Worm (Caenorhabditis elegans) whole organism, L3 larva: ENCODE results near the gene spig-7.

Experiments used
- ama-1 ChIP-seq: fragments of 150-350 bp; optimal IDR thresholded peaks from 2 replicates; lab custom pipeline; 2018
- ceh-28 ChIP-seq: fragments of 150-350 bp; optimal IDR thresholded peaks from 2 replicates; lab custom pipeline; 2014; ENCODE audit warnings: missing biosample characterization, missing genetic modification reagents, missing genetic modification characterization
- jun-1 ChIP-seq: fragments of 150-350 bp; optimal IDR thresholded peaks from 2 replicates; lab custom pipeline; 2014; ENCODE audit warnings: missing biosample characterization, missing genetic modification reagents, missing genetic modification characterization
- lin-15B ChIP-seq: fragments of 150-350 bp; optimal IDR thresholded peaks from 2 replicates; lab custom pipeline; 2014; ENCODE audit warnings: missing biosample characterization, missing genetic modification characterization
- mml-1 ChIP-seq: fragments of 150-350 bp; sonication (generic microtip); optimal IDR thresholded peaks from 3 replicates; lab custom pipeline; 2014; ENCODE audit warnings: missing biosample characterization, missing genetic modification characterization
- nfya-1 ChIP-seq: sonication (generic microtip); optimal IDR thresholded peaks from 2 replicates; lab custom pipeline; 2017; ENCODE audit warnings: missing genetic modification characterization, mild to moderate bottlenecking, missing compliant biosample characterization, antibody characterized with exemption, moderate library complexity; ENCODE audit not compliant: insufficient read depth
- nhr-11 ChIP-seq: fragments of 150-350 bp; optimal IDR thresholded peaks from 2 replicates; lab custom pipeline; 2014; ENCODE audit warnings: missing biosample characterization, missing genetic modification characterization
- nhr-28 ChIP-seq: fragments of 150-350 bp; optimal IDR thresholded peaks from 2 replicates; lab custom pipeline; 2014; ENCODE audit warnings: missing biosample characterization, missing genetic modification characterization
- nhr-76 ChIP-seq: fragments of 150-350 bp; sonication (generic microtip); optimal IDR thresholded peaks from 5 replicates; lab custom pipeline; 2014; ENCODE audit warnings: missing biosample characterization, missing genetic modification characterization
- pqm-1 ChIP-seq: fragments of 150-350 bp; optimal IDR thresholded peaks from 2 replicates; lab custom pipeline; 2017; ENCODE audit warnings: missing biosample characterization, missing genetic modification characterization, inconsistent platforms
- snpc-4 ChIP-seq: fragments of 150-350 bp; optimal IDR thresholded peaks from 2 replicates; lab custom pipeline; 2014; ENCODE audit warnings: missing biosample characterization, missing genetic modification characterization
- unc-62 ChIP-seq: fragments of 150-350 bp; sonication (generic microtip); optimal IDR thresholded peaks from 4 replicates; lab custom pipeline; 2014; ENCODE audit warnings: missing biosample characterization, missing genetic modification reagents, missing genetic modification characterization
- ztf-11 ChIP-seq: fragments of 150-350 bp; optimal IDR thresholded peaks from 2 replicates; lab custom pipeline; 2014; ENCODE audit warnings: missing biosample characterization, missing genetic modification characterization
- ztf-4 ChIP-seq: fragments of 150-350 bp; optimal IDR thresholded peaks from 2 replicates; lab custom pipeline; 2014; ENCODE audit warnings: missing biosample characterization, missing genetic modification characterization

DNA sequence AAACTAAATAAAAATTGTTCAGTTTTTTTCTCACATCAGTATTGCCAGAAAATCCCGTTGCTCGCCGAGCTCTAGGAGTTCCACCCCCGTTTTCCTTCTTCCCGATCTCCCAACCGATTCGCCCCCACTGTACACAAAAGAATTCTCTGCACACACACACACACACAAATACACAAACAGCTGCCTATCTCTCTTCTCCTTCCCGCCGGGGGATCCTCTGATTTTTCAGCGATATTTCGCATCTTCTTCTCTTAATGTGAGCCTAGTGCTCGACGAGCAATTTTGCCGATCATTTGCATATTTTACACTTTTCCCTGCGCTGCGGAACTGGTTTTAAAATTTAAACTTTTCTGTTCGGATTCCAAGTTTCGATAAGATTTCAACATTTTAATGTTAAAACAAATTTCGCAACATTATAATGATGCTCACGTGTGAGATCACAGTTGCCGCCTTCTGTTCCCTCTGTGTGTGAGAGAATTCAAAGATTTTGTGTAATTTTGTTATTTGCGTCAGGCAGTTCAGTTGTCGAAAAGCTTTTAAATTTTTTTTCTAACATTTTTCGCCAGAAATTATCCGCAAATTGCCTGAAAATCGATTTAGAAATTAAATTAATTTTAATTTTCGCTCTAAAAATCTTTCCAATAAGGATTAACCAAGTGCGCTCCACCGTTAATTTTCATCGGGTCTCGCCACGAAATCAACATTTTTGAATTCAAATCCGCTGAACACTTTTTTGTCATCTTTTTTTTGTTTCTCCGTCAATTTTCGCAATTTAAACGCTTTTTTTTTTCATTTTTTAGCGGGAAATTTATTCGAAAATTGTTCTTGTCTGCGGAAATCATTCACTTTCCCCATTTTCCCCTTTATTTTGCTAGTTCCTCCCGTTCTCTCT, 23.2 kb upstream of the spig-7 start:
- TF ChIP-seq ztf-11 (tag; lab: Kevin White, UChicago) (no peak), unc-62 (no peak), ztf-4 (tag; lab: Kevin White, UChicago) (no peak), nhr-76 (no peak), jun-1 (tag; lab: Kevin White, UChicago) (no peak), lin-15B (tag; lab: Kevin White, UChicago) (peak; percentile 86), ceh-28 (tag; lab: Kevin White, UChicago) (peak; percentile 48), pqm-1 (peak; percentile 24), nhr-11 (tag; lab: Kevin White, UChicago) (no peak), snpc-4 (tag; lab: Kevin White, UChicago) (peak; percentile 10), ama-1 (lab: Kevin White, UChicago) (no peak), mml-1 (tag; lab: Kevin White, UChicago) (no peak), nhr-28 (tag; lab: Kevin White, UChicago) (no peak), nfya-1 (peak; percentile 81)
